Worm (Caenorhabditis elegans): ENCODE data around the gene C30B5.17.

Gene C30B5.17

DNA sequence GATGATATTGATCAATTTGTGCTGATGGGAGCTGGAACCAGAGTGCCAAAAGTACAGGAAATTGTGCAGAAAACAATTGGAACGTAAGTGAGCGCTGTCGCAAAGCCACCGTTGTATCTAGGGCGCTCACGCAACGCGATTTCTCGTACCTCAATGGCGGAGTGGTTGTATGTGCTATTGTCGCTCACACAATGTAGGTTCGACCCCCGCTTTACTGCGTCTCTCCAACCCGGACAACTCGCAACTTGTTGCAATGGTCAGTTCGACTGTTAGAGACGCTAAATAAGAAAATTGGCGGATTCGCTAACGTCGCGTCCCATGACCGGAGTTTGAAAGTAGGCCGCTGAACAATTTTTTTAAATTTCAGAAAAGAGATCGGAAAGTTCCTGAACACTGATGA, 45.7 kb upstream of the C30B5.17 start (continued):
- TF ChIP-seq ztf-18 (tag; optimal IDR thresholded peaks at IDR 0.05) (peak; percentile 68), ceh-79 (tag; optimal IDR thresholded peaks at IDR 0.05) (no peak), F10E7.11 (tag; optimal IDR thresholded peaks at IDR 0.05) (no peak), hlh-12 (tag; optimal IDR thresholded peaks at IDR 0.05) (no peak), lin-35 (GFP tag; optimal IDR thresholded peaks at IDR 0.05) (peak in 1 of 3 experiments; percentile 30), die-1 (tag; optimal IDR thresholded peaks at IDR 0.05) (peak; percentile 70), rpc-1 (optimal IDR thresholded peaks at IDR 0.05) (peak; percentile 70), rpc-1 (tag; optimal IDR thresholded peaks at IDR 0.05) (peak; percentile 77), madf-6 (GFP tag; IDR thresholded peaks at IDR 0.05) (peak; percentile 55), unc-62 (GFP tag; optimal IDR thresholded peaks at IDR 0.05) (no peak), Y95B8A.8 (GFP tag; IDR thresholded peaks at IDR 0.05) (no peak), athp-1 (tag; optimal IDR thresholded peaks at IDR 0.05) (peak; percentile 61), hrde-1 (tag; optimal IDR thresholded peaks at IDR 0.05; ENCODE audit: borderline replicate concordance) (peak; percentile 43), nhr-80 (tag; optimal IDR thresholded peaks at IDR 0.05) (peak; percentile 35), F52B5.7 (tag; optimal IDR thresholded peaks at IDR 0.05) (peak; percentile 17), F33H1.4 (GFP tag; IDR thresholded peaks at IDR 0.05) (peak; percentile 46), rcor-1 (GFP tag; IDR thresholded peaks at IDR 0.05) (peak; percentile 51; the same call in 1 of the 2 replicates), madf-10 (tag; optimal IDR thresholded peaks at IDR 0.05) (peak; percentile 37), ama-1 (optimal IDR thresholded peaks at IDR 0.05) (no peak), ama-1 (GFP tag; optimal IDR thresholded peaks at IDR 0.05) (peak; percentile 66 to 71), F37B4.10 (GFP tag; IDR thresholded peaks at IDR 0.05) (no peak), madf-8 (GFP tag; conservative IDR thresholded peaks at IDR 0.05) (0 out of 2 replicates have a peak, but pooled peaks have one; percentile 3), nhr-90 (tag; optimal IDR thresholded peaks at IDR 0.05) (peak; percentile 72), C06A6.2 (GFP tag; conservative IDR thresholded peaks at IDR 0.05) (0 out of 2 replicates have a peak, but pooled peaks have one; percentile 20), nfyb-1 (GFP tag; IDR thresholded peaks at IDR 0.05) (peak; percentile 63), chd-7 (tag; optimal IDR thresholded peaks at IDR 0.05) (peak; percentile 50), sptf-2 (GFP tag; optimal IDR thresholded peaks at IDR 0.05) (peak; percentile 27), T07F8.4 (tag; optimal IDR thresholded peaks at IDR 0.05) (peak; percentile 63), cebp-1 (GFP tag; IDR thresholded peaks at IDR 0.05) (0 out of 2 replicates have a peak, but pooled peaks have one; percentile 11), cebp-1 (tag; optimal IDR thresholded peaks at IDR 0.05) (peak; percentile 62), F23B12.7 (tag; optimal IDR thresholded peaks at IDR 0.05; ENCODE audit: insufficient read depth) (peak; percentile 95), ekl-4 (GFP tag; IDR thresholded peaks at IDR 0.05) (peak; percentile 87), B0019.2 (GFP tag; conservative IDR thresholded peaks at IDR 0.05) (peak; percentile 36; the same call in 1 of the 2 replicates), attf-5 (GFP tag; optimal IDR thresholded peaks at IDR 0.05) (peak; percentile 68), ceh-100 (GFP tag; IDR thresholded peaks at IDR 0.05) (peak; percentile 46; the same call in 1 of the 2 replicates), tlf-1 (GFP tag; optimal IDR thresholded peaks at IDR 0.05) (peak; percentile 1), bed-2 (GFP tag; IDR thresholded peaks at IDR 0.05) (0 out of 2 replicates have a peak, but pooled peaks have one; percentile 15), hmg-1.2 (GFP tag; IDR thresholded peaks at IDR 0.05) (peak; percentile 41), pbrm-1 (GFP tag; IDR thresholded peaks at IDR 0.05) (peak; percentile 16; the same call in 1 of the 2 replicates), tbp1 (GFP tag; optimal IDR thresholded peaks at IDR 0.05) (peak; percentile 92), cebp-2 (GFP tag; IDR thresholded peaks at IDR 0.05) (0 out of 2 replicates have a peak, but pooled peaks have one; percentile 41), ets-4 (GFP tag; optimal IDR thresholded peaks at IDR 0.05) (no peak), rec-8 (tag; optimal IDR thresholded peaks at IDR 0.05) (peak; percentile 47 to 49), Y53F4B.3 (GFP tag; IDR thresholded peaks at IDR 0.05) (no peak), mcd-1 (GFP tag; IDR thresholded peaks at IDR 0.05) (peak; percentile 54; the same call in 1 of the 2 replicates), ztf-26 (tag; optimal IDR thresholded peaks at IDR 0.05) (peak; percentile 58), B0336.3 (GFP tag; IDR thresholded peaks at IDR 0.05) (0 out of 2 replicates have a peak, but pooled peaks have one; percentile 13), fkh-3 (tag; optimal IDR thresholded peaks at IDR 0.05) (peak; percentile 63), ztf-25 (GFP tag; IDR thresholded peaks at IDR 0.05) (no peak), dox-1 (GFP tag; IDR thresholded peaks at IDR 0.05) (peak; percentile 73)

Data from whole organism, young adult.